4 fruit fly cellular contexts compared by ENCODE assay signal in genomic region chr3L:2589167-2589910, dm6.
TF ChIP-seq lines count a peak whose summit lies in the region.

TSS of gene dos (plus strand) at chr3L:2589414.

TF ChIP-seq in whole organism, adult, 20 proteins besides CTCF, POLR2A, EP300 and RAD21 (continued from another document):
- TF ChIP-seq ovo (GFP tag; optimal IDR thresholded peaks at IDR 0.05; lab: Kevin White, UChicago) = peak; percentile 69
- peak; percentile 81 for TF ChIP-seq toe (GFP tag; optimal IDR thresholded peaks at IDR 0.05; lab: Kevin White, UChicago)

TF ChIP-seq in whole organism, embryonic, 481 proteins besides CTCF, POLR2A, EP300 and RAD21 (continued from another document and continues in another):
- peak; percentile 33 for TF ChIP-seq CG15269 (tag; optimal IDR thresholded peaks at IDR 0.05; lab: Kevin White, UChicago)
- peak; percentile 3 for TF ChIP-seq exex (tag; optimal IDR thresholded peaks at IDR 0.05; lab: Kevin White, UChicago)
- 0 out of 3 replicates have a peak, but pooled peaks have one; percentile 21 for TF ChIP-seq H15 (GFP tag; IDR thresholded peaks at IDR 0.05; lab: Robert Waterston, UW)
- peak; percentile 5 for TF ChIP-seq Dad (GFP tag; optimal IDR thresholded peaks at IDR 0.05; lab: Kevin White, UChicago)
- peak; percentile 14 for TF ChIP-seq Meics (GFP tag; optimal IDR thresholded peaks at IDR 0.05; lab: Kevin White, UChicago)
- peak; percentile 51 for TF ChIP-seq Dip3 (GFP tag; optimal IDR thresholded peaks at IDR 0.05; lab: Kevin White, UChicago)
- peak; percentile 58 for TF ChIP-seq inv (GFP tag; IDR thresholded peaks at IDR 0.05; lab: Robert Waterston, UW; ENCODE audit: partially characterized antibody)
- TF ChIP-seq Hr3 (GFP tag; optimal IDR thresholded peaks at IDR 0.05; lab: Kevin White, UChicago) = peak; percentile 20
- peak; percentile 70 for TF ChIP-seq Nf-YC (tag; optimal IDR thresholded peaks at IDR 0.05; lab: Kevin White, UChicago)
- TF ChIP-seq Dll (GFP tag; IDR thresholded peaks at IDR 0.05; lab: Robert Waterston, UW; ENCODE audit: partially characterized antibody) = peak; percentile 86
- TF ChIP-seq ftz-f1 (GFP tag; optimal IDR thresholded peaks at IDR 0.05; lab: Kevin White, UChicago) = peak; percentile 34
- TF ChIP-seq CG3995 (GFP tag; optimal IDR thresholded peaks at IDR 0.05; lab: Kevin White, UChicago) = peak; percentile 40
- peak; percentile 59 for TF ChIP-seq CG18262 (tag; optimal IDR thresholded peaks at IDR 0.05; lab: Kevin White, UChicago)
- no peak for TF ChIP-seq CG5180 (GFP tag; optimal IDR thresholded peaks at IDR 0.05; lab: Kevin White, UChicago)
- TF ChIP-seq trem (tag; optimal IDR thresholded peaks at IDR 0.05; lab: Kevin White, UChicago) = peak; percentile 90
- TF ChIP-seq dysf (GFP tag; IDR thresholded peaks at IDR 0.05; lab: Robert Waterston, UW) = 0 out of 3 replicates have a peak, but pooled peaks have one; percentile 12
- TF ChIP-seq CG34376 (GFP tag; optimal IDR thresholded peaks at IDR 0.05; lab: Kevin White, UChicago) = peak; percentile 34
- TF ChIP-seq jigr1 (GFP tag; IDR thresholded peaks at IDR 0.05; lab: Robert Waterston, UW) = no peak
- peak; percentile 50 for TF ChIP-seq Hsf (GFP tag; optimal IDR thresholded peaks at IDR 0.05; lab: Kevin White, UChicago)
- peak; percentile 76; the same call in 2 of the 3 replicates for TF ChIP-seq Opbp (GFP tag; IDR thresholded peaks at IDR 0.05; lab: Robert Waterston, UW; ENCODE audit: partially characterized antibody)
- TF ChIP-seq NC2β (GFP tag; optimal IDR thresholded peaks at IDR 0.05; lab: Kevin White, UChicago) = peak; percentile 54
- peak; percentile 53 for TF ChIP-seq Vsx1 (GFP tag; optimal IDR thresholded peaks at IDR 0.05; lab: Kevin White, UChicago)
- TF ChIP-seq zen (tag; optimal IDR thresholded peaks at IDR 0.05; lab: Kevin White, UChicago) = peak; percentile 62
- peak; percentile 41 for TF ChIP-seq CG7839 (tag; optimal IDR thresholded peaks at IDR 0.05; lab: Kevin White, UChicago)
- TF ChIP-seq Med (GFP tag; lab: Kevin White, UChicago) = peak; percentile 90
- peak; percentile 34 to 37 for TF ChIP-seq Pdp1 (GFP tag; optimal IDR thresholded peaks at IDR 0.05; lab: Kevin White, UChicago)
- peak; percentile 22 for TF ChIP-seq CG9609 (GFP tag; optimal IDR thresholded peaks at IDR 0.05; lab: Kevin White, UChicago)
- peak; percentile 28 for TF ChIP-seq Sry-β (GFP tag; optimal IDR thresholded peaks at IDR 0.05; lab: Kevin White, UChicago)
- TF ChIP-seq CG1832 (GFP tag; optimal IDR thresholded peaks at IDR 0.05; lab: Kevin White, UChicago) = no peak
- TF ChIP-seq CG18599 (GFP tag; optimal IDR thresholded peaks at IDR 0.05; lab: Kevin White, UChicago) = peak; percentile 41
- TF ChIP-seq Dref (GFP tag; IDR thresholded peaks at IDR 0.05; lab: Robert Waterston, UW) = peak; percentile 87
- TF ChIP-seq CG4617 (GFP tag; optimal IDR thresholded peaks at IDR 0.05; lab: Kevin White, UChicago; ENCODE audit: borderline replicate concordance) = peak; percentile 74
- TF ChIP-seq CG11723 (GFP tag; optimal IDR thresholded peaks at IDR 0.05; lab: Kevin White, UChicago) = no peak
- TF ChIP-seq CG4424 (GFP tag; optimal IDR thresholded peaks at IDR 0.05; lab: Kevin White, UChicago) = peak; percentile 55
- TF ChIP-seq gem (tag; optimal IDR thresholded peaks at IDR 0.05; lab: Kevin White, UChicago) = peak; percentile 55
- no peak for TF ChIP-seq CG4707 (GFP tag; optimal IDR thresholded peaks at IDR 0.05; lab: Kevin White, UChicago)
- TF ChIP-seq CG4854 (GFP tag; optimal IDR thresholded peaks at IDR 0.05; lab: Kevin White, UChicago) = peak; percentile 49
- TF ChIP-seq Eip74EF (GFP tag; optimal IDR thresholded peaks at IDR 0.05; lab: Kevin White, UChicago) = peak in 1 of 2 experiments; percentile 27
- peak; percentile 70 for TF ChIP-seq Max (GFP tag; optimal IDR thresholded peaks at IDR 0.05; lab: Kevin White, UChicago)
- no peak for TF ChIP-seq CG11695 (GFP tag; IDR thresholded peaks at IDR 0.05; lab: Robert Waterston, UW)
- TF ChIP-seq nmo (GFP tag; optimal IDR thresholded peaks at IDR 0.05; lab: Kevin White, UChicago) = peak; percentile 73
- no peak for TF ChIP-seq Hr78 (GFP tag; optimal IDR thresholded peaks at IDR 0.05; lab: Kevin White, UChicago)

TF ChIP-seq in whole organism, prepupa, 60 proteins besides CTCF, POLR2A, EP300 and RAD21 (continued from another document):
- TF ChIP-seq CG8632 (GFP tag; optimal IDR thresholded peaks at IDR 0.05; lab: Kevin White, UChicago) = no peak
- no peak for TF ChIP-seq CG4318 (GFP tag; optimal IDR thresholded peaks at IDR 0.05; lab: Kevin White, UChicago)
- peak; percentile 41 for TF ChIP-seq lz (GFP tag; optimal IDR thresholded peaks at IDR 0.05; lab: Kevin White, UChicago)
- no peak for TF ChIP-seq CG1621 (tag; optimal IDR thresholded peaks at IDR 0.05; lab: Kevin White, UChicago)
- peak; percentile 14 for TF ChIP-seq CG6854 (GFP tag; optimal IDR thresholded peaks at IDR 0.05; lab: Kevin White, UChicago)
- TF ChIP-seq CG11294 (GFP tag; IDR thresholded peaks at IDR 0.05; lab: Robert Waterston, UW) = no peak
- peak; percentile 43 for TF ChIP-seq vri (GFP tag; optimal IDR thresholded peaks at IDR 0.05; lab: Kevin White, UChicago)
- TF ChIP-seq Sox14 (GFP tag; optimal IDR thresholded peaks at IDR 0.05; lab: Kevin White, UChicago) = peak; percentile 60
- TF ChIP-seq dac (GFP tag; optimal IDR thresholded peaks at IDR 0.05; lab: Kevin White, UChicago) = no peak
- TF ChIP-seq CG6808 (GFP tag; optimal IDR thresholded peaks at IDR 0.05; lab: Kevin White, UChicago) = peak; percentile 26
- no peak for TF ChIP-seq Sox15 (GFP tag; optimal IDR thresholded peaks at IDR 0.05; lab: Kevin White, UChicago)
- peak; percentile 30 for TF ChIP-seq cyc (GFP tag; optimal IDR thresholded peaks at IDR 0.05; lab: Kevin White, UChicago)
- TF ChIP-seq CG11762 (GFP tag; optimal IDR thresholded peaks at IDR 0.05; lab: Kevin White, UChicago; ENCODE audit: insufficient read depth) = no peak
- peak; percentile 45 for TF ChIP-seq pdm3 (GFP tag; optimal IDR thresholded peaks at IDR 0.05; lab: Kevin White, UChicago)
- TF ChIP-seq Hr38 (GFP tag; optimal IDR thresholded peaks at IDR 0.05; lab: Kevin White, UChicago) = no peak
- no peak for TF ChIP-seq fd59A (GFP tag; optimal IDR thresholded peaks at IDR 0.05; lab: Kevin White, UChicago)
- peak; percentile 81 for TF ChIP-seq Eip78C (GFP tag; lab: Kevin White, UChicago)
- TF ChIP-seq Sox102F (GFP tag; optimal IDR thresholded peaks at IDR 0.05; lab: Kevin White, UChicago) = peak; percentile 23
- peak; percentile 31 for TF ChIP-seq Hr39 (GFP tag; optimal IDR thresholded peaks at IDR 0.05; lab: Kevin White, UChicago)
- no peak for TF ChIP-seq CG8319 (GFP tag; optimal IDR thresholded peaks at IDR 0.05; lab: Kevin White, UChicago)
- no peak for TF ChIP-seq Lpt (GFP tag; optimal IDR thresholded peaks at IDR 0.05; lab: Kevin White, UChicago)
- TF ChIP-seq CG6792 (GFP tag; optimal IDR thresholded peaks at IDR 0.05; lab: Kevin White, UChicago) = no peak
- TF ChIP-seq Smox (GFP tag; optimal IDR thresholded peaks at IDR 0.05; lab: Kevin White, UChicago) = peak; percentile 34
- no peak for TF ChIP-seq fd85E (GFP tag; optimal IDR thresholded peaks at IDR 0.05; lab: Kevin White, UChicago)
- peak; percentile 27 for TF ChIP-seq CG10631 (GFP tag; optimal IDR thresholded peaks at IDR 0.05; lab: Kevin White, UChicago)
- no peak for TF ChIP-seq CG9139 (GFP tag; optimal IDR thresholded peaks at IDR 0.05; lab: Kevin White, UChicago)
- TF ChIP-seq fkh (GFP tag; optimal IDR thresholded peaks at IDR 0.05; lab: Kevin White, UChicago) = peak; percentile 40
- TF ChIP-seq achi (GFP tag; optimal IDR thresholded peaks at IDR 0.05; lab: Kevin White, UChicago) = peak; percentile 6
- peak; percentile 66 for TF ChIP-seq CG6276 (GFP tag; optimal IDR thresholded peaks at IDR 0.05; lab: Kevin White, UChicago)
- no peak for TF ChIP-seq CG8119 (GFP tag; IDR thresholded peaks at IDR 0.05; lab: Robert Waterston, UW)
- TF ChIP-seq Eip93F (GFP tag; optimal IDR thresholded peaks at IDR 0.05; lab: Kevin White, UChicago) = peak; percentile 6
- TF ChIP-seq spab (GFP tag; optimal IDR thresholded peaks at IDR 0.05; lab: Kevin White, UChicago) = no peak
- TF ChIP-seq esn (GFP tag; optimal IDR thresholded peaks at IDR 0.05; lab: Kevin White, UChicago) = peak; percentile 57
- peak; percentile 30 for TF ChIP-seq Ets21C (GFP tag; optimal IDR thresholded peaks at IDR 0.05; lab: Kevin White, UChicago)
- no peak for TF ChIP-seq CG6163 (GFP tag; IDR thresholded peaks at IDR 0.05; lab: Robert Waterston, UW)
- TF ChIP-seq CG3919 (GFP tag; optimal IDR thresholded peaks at IDR 0.05; lab: Kevin White, UChicago) = peak; percentile 5
- no peak for TF ChIP-seq Gug (GFP tag; IDR thresholded peaks at IDR 0.05; lab: Robert Waterston, UW)
- peak; percentile 2 for TF ChIP-seq CG10669 (GFP tag; optimal IDR thresholded peaks at IDR 0.05; lab: Kevin White, UChicago)
- peak; percentile 41 for TF ChIP-seq topi (GFP tag; optimal IDR thresholded peaks at IDR 0.05; lab: Kevin White, UChicago)
- TF ChIP-seq svp (GFP tag; lab: Kevin White, UChicago) = peak; percentile 82
- TF ChIP-seq CG31627 (GFP tag; optimal IDR thresholded peaks at IDR 0.05; lab: Kevin White, UChicago) = peak; percentile 44

TF ChIP-seq in whole organism, wandering third instar larva, 38 proteins besides CTCF, POLR2A, EP300 and RAD21 (continued from another document):
- TF ChIP-seq fru (GFP tag; optimal IDR thresholded peaks at IDR 0.05; lab: Kevin White, UChicago) = peak; percentile 45
- peak; percentile 86 for TF ChIP-seq brk (GFP tag; optimal IDR thresholded peaks at IDR 0.05; lab: Kevin White, UChicago)
- no peak for TF ChIP-seq tai (GFP tag; optimal IDR thresholded peaks at IDR 0.05; lab: Kevin White, UChicago)
- peak; percentile 65 for TF ChIP-seq sv (GFP tag; optimal IDR thresholded peaks at IDR 0.05; lab: Kevin White, UChicago)
